Fruit fly (Drosophila melanogaster) S2 (cell line): ENCODE data around the gene Vha68-3.

Experiments
- CG8478 ChIP-seq: fragments of >200 bp; optimal IDR thresholded peaks from 2 replicates; lab custom pipeline; 2018
- CTCF ChIP-seq, 2 experiments: fragments of >200 bp; optimal IDR thresholded peaks; 2 replicates each; lab custom pipeline; 2018

The Vha68-3 gene

DNA sequence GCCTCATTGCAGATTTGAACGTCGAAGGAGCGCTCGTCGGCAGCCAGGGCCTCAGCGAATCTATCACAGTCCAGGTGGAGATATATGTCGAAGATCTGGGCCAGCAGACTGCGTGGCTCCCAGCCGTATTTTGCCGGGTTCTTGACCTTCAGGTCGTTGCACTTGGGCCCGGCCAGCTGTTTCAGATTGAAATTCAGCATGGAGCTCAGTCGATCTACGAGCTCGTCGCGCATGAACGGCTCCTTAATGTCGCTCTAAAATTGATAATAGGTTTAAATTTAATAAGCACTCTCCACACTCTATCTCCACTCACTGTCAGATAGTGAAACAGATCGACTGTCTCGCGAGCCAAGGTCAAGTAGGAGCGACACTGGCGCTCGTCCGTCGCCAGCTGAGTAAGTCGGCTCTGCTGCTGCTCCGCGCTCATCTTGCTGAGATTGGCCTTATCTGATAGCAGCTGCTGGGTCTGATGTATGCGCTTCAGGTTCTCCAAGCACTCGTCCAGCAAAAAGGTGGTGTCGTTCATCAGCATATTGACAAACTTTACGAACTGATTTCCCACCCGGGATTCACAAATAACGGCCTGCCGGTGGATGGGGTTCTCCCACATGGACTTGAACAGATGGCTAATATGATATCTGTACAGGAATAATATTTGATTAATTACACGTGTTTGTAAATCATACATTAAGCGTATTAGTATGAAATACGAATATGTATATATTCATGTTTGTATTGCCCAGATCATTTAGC is 35.6 kb downstream of the Vha68-3 start:
- no peak for TF ChIP-seq CG8478 (lab: Kevin White, UChicago)
- no peak for TF ChIP-seq CTCF (optimal IDR thresholded peaks at IDR 0.05; lab: Kevin White, UChicago)

DNA sequence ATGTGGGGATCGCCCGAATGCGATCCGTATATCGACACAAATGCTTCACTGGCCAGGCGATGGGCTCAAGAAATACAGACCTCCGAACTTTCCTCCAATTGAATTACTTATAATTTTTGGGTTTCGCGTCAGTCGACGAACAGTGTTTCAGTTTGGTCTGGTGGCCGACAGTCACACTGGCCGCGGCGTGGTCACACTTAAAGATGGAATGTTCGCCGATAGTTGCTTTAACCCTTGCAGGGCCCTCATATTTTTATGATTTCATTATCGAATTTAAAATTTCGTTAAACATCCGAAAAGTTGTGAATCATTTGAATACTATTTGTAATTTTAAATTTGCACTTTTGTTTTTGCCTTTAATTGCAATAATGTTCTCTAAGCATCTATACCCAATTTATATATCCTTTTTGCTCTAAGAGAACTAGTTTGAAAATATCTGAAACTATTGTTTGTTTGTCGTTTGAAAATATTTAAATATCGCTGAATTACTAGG is 40.5 kb downstream of the Vha68-3 start, which contains the start of gene Ube4B:
Gene Ube4B, minus strand, starts transcription at position 443 of the 493 bp plus-strand sequence.
- no peak for TF ChIP-seq CTCF (optimal IDR thresholded peaks at IDR 0.05; lab: Kevin White, UChicago)
- TF ChIP-seq CG8478 (lab: Kevin White, UChicago), result no peak

DNA sequence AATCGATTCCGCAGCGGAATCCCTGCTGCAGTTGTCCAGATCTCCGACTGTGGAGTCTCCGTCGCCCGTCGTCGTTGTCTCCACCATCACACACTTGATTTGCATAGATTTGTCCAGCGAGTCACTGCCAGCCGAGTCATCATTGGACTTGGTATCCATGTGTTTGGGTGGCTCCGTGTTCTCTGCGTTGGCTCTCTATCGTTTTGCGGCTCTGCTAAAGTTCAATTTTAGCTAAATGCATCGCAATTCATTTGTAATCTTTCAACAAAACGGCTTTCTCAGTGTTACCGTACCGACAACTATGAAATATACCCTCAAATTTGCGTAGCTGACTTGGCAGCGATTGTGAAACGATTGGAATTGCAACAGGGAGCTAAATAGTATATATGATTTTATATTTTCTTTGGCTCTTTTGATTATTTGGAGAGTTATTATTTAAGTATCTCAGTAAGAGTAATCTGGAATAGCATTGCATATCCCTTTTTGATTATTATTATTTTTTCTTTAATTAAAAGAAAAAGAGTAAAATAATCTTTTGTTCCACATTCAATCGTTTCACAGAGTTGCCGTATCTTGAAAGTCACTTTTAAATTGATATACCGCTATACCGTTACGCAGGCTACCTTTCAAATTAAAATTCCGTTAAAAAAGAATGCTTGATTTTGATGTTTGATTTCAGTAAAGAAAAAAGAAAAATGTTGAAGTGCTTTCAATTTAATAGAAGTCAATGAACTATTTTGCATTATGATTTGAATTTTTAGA is 42.6 kb downstream of the Vha68-3 start, which contains the start of gene CG9933:
Gene CG9933, minus strand, starts transcription at position 293 of the 762 bp plus-strand sequence.
- TF ChIP-seq CTCF (optimal IDR thresholded peaks at IDR 0.05; lab: Kevin White, UChicago) (no peak), CG8478 (lab: Kevin White, UChicago) (no peak)

DNA sequence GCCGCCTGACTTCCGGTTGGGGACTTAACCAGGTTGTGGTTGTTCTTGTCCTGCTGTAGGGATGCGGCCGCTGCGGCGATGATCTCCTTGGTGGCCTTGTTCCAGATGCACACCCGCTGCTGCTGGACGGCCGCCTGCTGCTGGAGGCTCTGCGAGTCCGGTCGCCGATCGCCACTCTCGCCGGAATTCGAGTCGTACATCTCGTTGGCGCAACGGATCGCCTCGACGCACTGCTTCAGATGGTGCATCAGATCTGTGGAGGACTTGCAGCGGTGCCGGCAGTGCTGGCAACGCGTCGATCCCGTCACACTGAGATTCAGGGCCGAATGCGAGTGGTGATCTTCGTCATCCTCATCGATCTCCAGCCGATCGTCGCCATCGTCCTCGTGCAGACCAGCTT is 50.3 kb downstream of the Vha68-3 start:
- TF ChIP-seq CTCF (optimal IDR thresholded peaks at IDR 0.05; lab: Kevin White, UChicago) (no peak), CG8478 (lab: Kevin White, UChicago) (no peak)
